Fruit fly (Drosophila melanogaster) whole organism, pupa: ENCODE results near the gene fd96Ca.

ENCODE experiments used
- CG10348 ChIP-seq: fragments of 200-800 bp; sonication (Bioruptor generic); IDR thresholded peaks from 2 replicates; pipeline ENCODE4 v1.3.6; 2022; ENCODE audit warnings: missing biosample characterization, missing genetic modification characterization
- CG12605 ChIP-seq: fragments of 200-800 bp; sonication (Bioruptor generic); IDR thresholded peaks from 2 replicates; pipeline ENCODE4 v1.3.6; 2022; ENCODE audit warnings: missing biosample characterization, missing genetic modification characterization
- CG13204 ChIP-seq: fragments of 200-800 bp; sonication (Bioruptor generic); optimal IDR thresholded peaks from 2 replicates; lab custom pipeline; 2018; ENCODE audit warnings: missing biosample characterization, mild to moderate bottlenecking, missing genetic modification characterization, moderate library complexity
- CG15710 ChIP-seq: fragments of 200-800 bp; sonication (Bioruptor generic); optimal IDR thresholded peaks from 2 replicates; lab custom pipeline; 2018; ENCODE audit warnings: missing biosample characterization, mild to moderate bottlenecking, missing genetic modification characterization, moderate library complexity
- CG32121 ChIP-seq: fragments of 200-800 bp; sonication (Bioruptor generic); IDR thresholded peaks from 2 replicates; pipeline ENCODE4 v1.3.6; 2022; ENCODE audit warnings: missing biosample characterization, missing genetic modification characterization
- CG34367 ChIP-seq: fragments of 200-800 bp; sonication (Bioruptor generic); optimal IDR thresholded peaks from 2 replicates; lab custom pipeline; 2018; ENCODE audit warnings: missing biosample characterization, mild to moderate bottlenecking, missing genetic modification characterization
- CG8159 ChIP-seq: fragments of 200-800 bp; sonication (Bioruptor generic); optimal IDR thresholded peaks from 3 replicates; lab custom pipeline; 2018; ENCODE audit warnings: missing biosample characterization, mild to moderate bottlenecking, missing genetic modification characterization, moderate library complexity
- D1 ChIP-seq: fragments of 200-800 bp; sonication (Bioruptor generic); optimal IDR thresholded peaks from 2 replicates; lab custom pipeline; 2018; ENCODE audit warnings: missing biosample characterization, mild to moderate bottlenecking, missing genetic modification characterization, moderate library complexity
- EcR ChIP-seq: fragments of 200-800 bp; sonication (Bioruptor generic); optimal IDR thresholded peaks from 3 replicates; lab custom pipeline; 2019; ENCODE audit warnings: missing biosample characterization, missing genetic modification characterization, mild to moderate bottlenecking, moderate library complexity, missing genetic modification reagents
- Pif1B ChIP-seq: fragments of 200-800 bp; sonication (Bioruptor generic); optimal IDR thresholded peaks from 3 replicates; lab custom pipeline; 2016; ENCODE audit warnings: missing biosample characterization, missing genetic modification characterization
- Snoo ChIP-seq: fragments of 200-800 bp; sonication (Bioruptor generic); optimal IDR thresholded peaks from 3 replicates; lab custom pipeline; 2017; ENCODE audit warnings: missing biosample characterization, mild to moderate bottlenecking, missing genetic modification characterization, inconsistent platforms
- gl ChIP-seq: fragments of 200-800 bp; sonication (Bioruptor generic); optimal IDR thresholded peaks from 2 replicates; lab custom pipeline; 2018; ENCODE audit warnings: missing biosample characterization, mild to moderate bottlenecking, missing genetic modification characterization

DNA sequence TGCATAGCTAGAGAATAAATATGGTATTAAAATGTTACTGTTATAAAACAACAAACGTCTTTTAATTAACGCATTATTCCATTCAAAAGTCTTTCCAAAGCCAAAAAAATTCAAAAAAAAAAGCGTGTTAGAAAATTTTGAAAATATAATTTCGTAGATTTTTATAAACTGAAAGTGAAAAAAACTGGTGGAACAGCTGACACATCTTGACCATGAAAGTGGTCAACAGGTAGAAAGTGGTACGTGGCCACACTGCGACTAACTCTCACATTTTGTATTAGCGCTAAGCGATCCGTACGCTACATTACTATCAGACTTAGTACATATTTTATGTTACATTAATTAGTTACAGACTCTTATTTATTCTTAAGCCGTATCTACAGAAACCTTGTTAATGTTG is 11.6 kb upstream of the fd96Ca start, which contains the start of gene CG11836:
- TF ChIP-seq Snoo (tag; lab: Kevin White, UChicago) = no peak
- no peak for TF ChIP-seq CG8159 (tag; lab: Kevin White, UChicago)
- no peak for TF ChIP-seq CG13204 (GFP tag; lab: Kevin White, UChicago)
- TF ChIP-seq Pif1B = no peak
- no peak for TF ChIP-seq D1 (tag; lab: Kevin White, UChicago)
- TF ChIP-seq EcR = no peak
- no peak for TF ChIP-seq CG15710 (tag; lab: Kevin White, UChicago)
- no peak for TF ChIP-seq gl (tag; lab: Kevin White, UChicago)
- TF ChIP-seq CG12605 (GFP tag; lab: Robert Waterston, UW) = no peak
- no peak for TF ChIP-seq CG32121 (GFP tag; lab: Robert Waterston, UW)
- no peak for TF ChIP-seq CG34367 (tag; lab: Kevin White, UChicago)
- no peak for TF ChIP-seq CG10348
